Fruit fly (Drosophila melanogaster) whole organism, wandering third instar larva: Measurements from ENCODE around the gene TfIIS.

Experiments
- Dfd ChIP-seq: fragments of >200 bp; optimal IDR thresholded peaks from 2 replicates; lab custom pipeline; 2017; ENCODE audit warnings: missing biosample characterization, missing genetic modification characterization
- Hnf4 ChIP-seq: fragments of 200-800 bp; sonication (Bioruptor generic); optimal IDR thresholded peaks from 2 replicates; lab custom pipeline; 2016; ENCODE audit warnings: missing biosample characterization, mild to moderate bottlenecking, missing genetic modification characterization
- ey ChIP-seq: fragments of 200-800 bp; sonication (Bioruptor generic); optimal IDR thresholded peaks from 2 replicates; lab custom pipeline; 2016; ENCODE audit warnings: missing biosample characterization, missing genetic modification characterization
- h ChIP-seq: fragments of 200-800 bp; sonication (Bioruptor generic); optimal IDR thresholded peaks from 3 replicates; lab custom pipeline; 2016; ENCODE audit warnings: missing biosample characterization, mild to moderate bottlenecking, missing genetic modification characterization
- lola ChIP-seq: fragments of >200 bp; optimal IDR thresholded peaks from 2 replicates; lab custom pipeline; 2017; ENCODE audit warnings: missing biosample characterization, missing genetic modification characterization
- rgr ChIP-seq: fragments of 200-800 bp; sonication (Bioruptor generic); optimal IDR thresholded peaks from 3 replicates; lab custom pipeline; 2016; ENCODE audit warnings: missing biosample characterization, mild to moderate bottlenecking, missing genetic modification characterization

dm6 chr2L:15065663-15066062, 5.1 kb upstream of the TfIIS start:
- TF ChIP-seq lola (no peak), Dfd (GFP tag; lab: Kevin White, UChicago) (no peak), h (GFP tag; lab: Kevin White, UChicago) (no peak), rgr (GFP tag; lab: Kevin White, UChicago) (no peak), ey (GFP tag; lab: Kevin White, UChicago) (no peak), Hnf4 (GFP tag; lab: Kevin White, UChicago) (no peak)
